Worm (Caenorhabditis elegans): Measurements from ENCODE around the gene rde-1.

- TF ChIP-seq ceh-14 (tag; optimal IDR thresholded peaks at IDR 0.05) (no peak), zip-5 (tag; optimal IDR thresholded peaks at IDR 0.05) (no peak), nfya-1 (tag; optimal IDR thresholded peaks at IDR 0.05) (peak; percentile 36), hlh-6 (tag; optimal IDR thresholded peaks at IDR 0.05) (no peak), ref-2 (tag; optimal IDR thresholded peaks at IDR 0.05) (no peak), fkh-10 (GFP tag; optimal IDR thresholded peaks at IDR 0.05) (no peak), hlh-8 (tag; optimal IDR thresholded peaks at IDR 0.05) (no peak), dve-1 (tag; optimal IDR thresholded peaks at IDR 0.05) (no peak), ceh-18 (tag; optimal IDR thresholded peaks at IDR 0.05) (peak; percentile 45)
Observed at ce11 chrV:10036275-10036674, 44.8 kb upstream of the rde-1 start, which contains the start of gene T06E8.2.
